Worm (Caenorhabditis elegans): ENCODE data around the gene K07F5.8.

ce11 chrIV:9891938-9892337 lies 42.4 kb upstream of the K07F5.8 start, which contains the start of gene F32B6.4:
- no peak for TF ChIP-seq ztf-11 (tag; optimal IDR thresholded peaks at IDR 0.05)
- no peak for TF ChIP-seq fkh-10 (GFP tag; optimal IDR thresholded peaks at IDR 0.05)
- no peak for TF ChIP-seq pha-4 (tag; optimal IDR thresholded peaks at IDR 0.05)
- no peak for TF ChIP-seq ama-1 (optimal IDR thresholded peaks at IDR 0.05)
- no peak for TF ChIP-seq fos-1 (tag; optimal IDR thresholded peaks at IDR 0.05)
- no peak for TF ChIP-seq unc-62 (GFP tag; optimal IDR thresholded peaks at IDR 0.05)
- TF ChIP-seq nhr-77 (tag; optimal IDR thresholded peaks at IDR 0.05): no peak
- no peak for TF ChIP-seq tbx-2 (tag; optimal IDR thresholded peaks at IDR 0.05)
- no peak for TF ChIP-seq nhr-11 (tag; optimal IDR thresholded peaks at IDR 0.05)
